Worm (Caenorhabditis elegans) whole organism, L2 larva: Measurements from ENCODE around the gene F54D5.23.

Source experiments
- F13H6.1 ChIP-seq: sonication (generic microtip); optimal IDR thresholded peaks from 2 replicates; lab custom pipeline; 2016; ENCODE audit warnings: missing genetic modification characterization, missing compliant biosample characterization
- Y55F3AM.14 ChIP-seq: fragments of 200-800 bp; sonication (Bioruptor generic); optimal IDR thresholded peaks from 2 replicates; lab custom pipeline; 2018; ENCODE audit warnings: mild to moderate bottlenecking, missing genetic modification characterization, missing compliant biosample characterization
- ZK546.5 ChIP-seq: sonication (generic microtip); optimal IDR thresholded peaks from 2 replicates; lab custom pipeline; 2017; ENCODE audit warnings: missing biosample characterization, missing genetic modification characterization
- aly-2 ChIP-seq: fragments of 150-350 bp; optimal IDR thresholded peaks from 2 replicates; lab custom pipeline; 2014; ENCODE audit warnings: missing biosample characterization, missing genetic modification characterization
- elt-1 ChIP-seq: fragments of 150-350 bp; optimal IDR thresholded peaks from 2 replicates; lab custom pipeline; 2014; ENCODE audit warnings: missing biosample characterization, missing genetic modification characterization
- lin-39 ChIP-seq: fragments of 150-350 bp; optimal IDR thresholded peaks from 2 replicates; lab custom pipeline; 2014; ENCODE audit warnings: missing biosample characterization, missing genetic modification reagents, missing genetic modification characterization
- lsy-2 ChIP-seq, 2 experiments: fragments of 150-350 bp in 1 of 2; sonication (generic microtip) in 1 of 2; optimal IDR thresholded peaks; 2 replicates each; lab custom pipeline; 2014 to 2017; ENCODE audit warnings: missing biosample characterization in 2 of 2, missing genetic modification characterization in 2 of 2
- mbf-1 ChIP-seq: sonication (generic microtip); optimal IDR thresholded peaks from 2 replicates; lab custom pipeline; 2017; ENCODE audit warnings: missing biosample characterization, missing genetic modification characterization
- nhr-12 ChIP-seq: fragments of 150-350 bp; optimal IDR thresholded peaks from 2 replicates; lab custom pipeline; 2014; ENCODE audit warnings: missing biosample characterization, missing genetic modification characterization
- nhr-21 ChIP-seq: fragments of 150-350 bp; optimal IDR thresholded peaks from 2 replicates; lab custom pipeline; 2014; ENCODE audit warnings: missing biosample characterization, missing genetic modification characterization
- nhr-25 ChIP-seq: fragments of 150-350 bp; sonication (generic microtip); optimal IDR thresholded peaks from 3 replicates; lab custom pipeline; 2014; ENCODE audit warnings: missing biosample characterization, missing genetic modification characterization
- nhr-77 ChIP-seq: fragments of 150-350 bp; optimal IDR thresholded peaks from 2 replicates; lab custom pipeline; 2014; ENCODE audit warnings: missing biosample characterization, missing genetic modification characterization
- sem-4 ChIP-seq: fragments of 150-350 bp; optimal IDR thresholded peaks from 2 replicates; lab custom pipeline; 2014; ENCODE audit warnings: missing biosample characterization, missing genetic modification reagents, missing genetic modification characterization
- skn-1 ChIP-seq: sonication (generic microtip); optimal IDR thresholded peaks from 2 replicates; lab custom pipeline; 2017; ENCODE audit warnings: missing biosample characterization, missing genetic modification characterization
- sma-3 ChIP-seq: sonication (generic microtip); optimal IDR thresholded peaks from 2 replicates; lab custom pipeline; 2016; ENCODE audit warnings: missing genetic modification reagents, missing genetic modification characterization, missing compliant biosample characterization
- sma-9 ChIP-seq, 2 experiments: fragments of 150-350 bp in 1 of 2; sonication (generic microtip) in 1 of 2; optimal IDR thresholded peaks; 2 replicates each; lab custom pipeline; 2014 to 2016; ENCODE audit warnings: missing genetic modification characterization in 2 of 2, mild to moderate bottlenecking in 1 of 2, missing biosample characterization in 1 of 2, missing compliant biosample characterization in 1 of 2, missing genetic modification reagents in 1 of 2, moderate library complexity in 1 of 2
- unc-62 ChIP-seq: fragments of 150-350 bp; optimal IDR thresholded peaks from 2 replicates; lab custom pipeline; 2014; ENCODE audit warnings: missing biosample characterization, missing genetic modification reagents, missing genetic modification characterization
- ztf-1 ChIP-seq: fragments of 200-800 bp; sonication (Bioruptor generic); conservative IDR thresholded peaks from 2 replicates; pipeline ENCODE4 v1.3.6; 2022; ENCODE audit warnings: missing genetic modification characterization, missing compliant biosample characterization

Gene F54D5.23

DNA sequence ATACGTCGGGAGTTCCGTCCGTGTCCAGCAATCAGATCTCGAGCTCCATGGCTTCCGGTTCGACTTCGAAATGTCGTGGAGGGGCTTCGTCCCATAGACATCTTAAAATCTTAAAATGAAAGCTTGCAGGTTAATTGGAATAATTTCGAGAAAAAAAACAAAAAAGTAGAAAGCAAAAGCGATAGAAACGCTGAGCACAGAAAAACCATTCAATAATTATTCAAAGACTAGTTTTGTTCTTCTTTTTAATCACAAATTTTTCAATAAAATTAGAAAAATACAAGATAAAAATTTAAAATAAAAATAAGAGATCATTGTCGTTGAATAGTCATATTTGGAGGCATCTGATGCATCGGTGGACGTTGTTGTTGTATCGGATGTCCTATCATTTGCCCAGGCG, 42.1 kb downstream of the F54D5.23 start, which contains the start of gene age-1:
TSS of gene age-1 (minus strand) at position 101 of the 400 bp plus-strand sequence.
- no peak for TF ChIP-seq ZK546.5 (tag; lab: Kevin White, UChicago)
- TF ChIP-seq ztf-1 (GFP tag; lab: Robert Waterston, UW), result no peak
- TF ChIP-seq Y55F3AM.14 (GFP tag; lab: Kevin White, UChicago), result no peak
- TF ChIP-seq F13H6.1 (tag; lab: Kevin White, UChicago), result no peak

DNA sequence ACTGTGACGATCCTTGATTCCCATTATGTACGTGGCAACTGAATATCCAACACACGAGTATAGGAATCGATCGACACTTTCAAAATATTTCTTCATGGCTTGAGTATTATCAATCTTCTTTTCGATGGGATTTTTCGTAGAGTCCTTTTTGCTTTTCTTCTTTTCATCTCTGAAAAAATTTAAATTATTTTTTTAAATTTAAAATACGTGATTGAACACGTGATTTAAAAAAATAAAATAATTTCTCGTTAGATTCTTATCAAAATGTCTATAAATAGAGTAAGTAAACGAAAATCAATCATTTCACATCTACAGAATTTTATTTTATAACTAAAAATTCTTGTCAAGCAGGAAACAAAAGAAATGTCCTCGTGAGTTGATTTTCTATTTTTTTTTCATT, 47.8 kb downstream of the F54D5.23 start, which contains the start of gene Y62F5A.10:
TSS of gene Y62F5A.10 (plus strand) at position 301 of the 400 bp plus-strand sequence.
- TF ChIP-seq lsy-2 (tag; optimal IDR thresholded peaks at IDR 0.05; lab: Kevin White, UChicago) (no peak), nhr-25 (tag; lab: Kevin White, UChicago) (no peak), elt-1 (tag; lab: Kevin White, UChicago) (no peak), unc-62 (GFP tag; lab: Kevin White, UChicago) (no peak), nhr-77 (tag; lab: Kevin White, UChicago) (no peak), lin-39 (no peak), sem-4 (no peak), sma-9 (GFP tag; optimal IDR thresholded peaks at IDR 0.05; lab: Kevin White, UChicago) (no peak), sma-9 (tag; optimal IDR thresholded peaks at IDR 0.05; lab: Kevin White, UChicago) (no peak), nhr-21 (tag; lab: Kevin White, UChicago) (no peak), sma-3 (GFP tag; lab: Kevin White, UChicago) (no peak), skn-1 (tag; lab: Kevin White, UChicago) (no peak), aly-2 (tag; lab: Kevin White, UChicago) (no peak), mbf-1 (no peak), nhr-12 (no peak)
